Fruit fly (Drosophila melanogaster) whole organism, embryonic: ENCODE results near the gene Orct2.
A peak's percentile ranks its signal among the peaks of the same experiment; 100 is the strongest.

ENCODE experiments used
- Atf3 ChIP-seq: fragments of 200-800 bp; sonication (Bioruptor generic); optimal IDR thresholded peaks from 3 replicates; lab custom pipeline; 2016; ENCODE audit warnings: missing biosample characterization, missing genetic modification characterization
- Awh ChIP-seq: fragments of 200-800 bp; sonication (Bioruptor generic); IDR thresholded peaks from 2 replicates; pipeline ENCODE4, ENCODE4 v1.3.6; 2022; ENCODE audit warnings: missing biosample characterization, missing genetic modification characterization
- CG10462 ChIP-seq: fragments of 200-800 bp; sonication (Bioruptor generic); optimal IDR thresholded peaks from 2 replicates; lab custom pipeline; 2016; ENCODE audit warnings: missing biosample characterization, missing genetic modification characterization
- CG10543 ChIP-seq: fragments of 200-800 bp; sonication (Bioruptor generic); optimal IDR thresholded peaks from 3 replicates; lab custom pipeline; 2017; ENCODE audit warnings: missing biosample characterization, mild to moderate bottlenecking, missing genetic modification characterization, moderate library complexity
- CG12769 ChIP-seq: fragments of 200-800 bp; sonication (Bioruptor generic); optimal IDR thresholded peaks from 2 replicates; lab custom pipeline; 2019; ENCODE audit warnings: missing biosample characterization, mild to moderate bottlenecking, missing genetic modification characterization, moderate library complexity
- CG13624 ChIP-seq: fragments of 200-800 bp; sonication (Bioruptor generic); optimal IDR thresholded peaks from 2 replicates; lab custom pipeline; 2016; ENCODE audit warnings: missing biosample characterization, missing genetic modification characterization
- CG16779 ChIP-seq: fragments of 200-800 bp; sonication (Bioruptor generic); IDR thresholded peaks from 2 replicates; pipeline ENCODE4 v1.3.6; 2022; ENCODE audit warnings: missing biosample characterization, missing genetic modification characterization
- CG18599 ChIP-seq: fragments of 200-800 bp; sonication (Bioruptor generic); optimal IDR thresholded peaks from 3 replicates; lab custom pipeline; 2017; ENCODE audit warnings: missing biosample characterization, missing genetic modification characterization, mild to moderate bottlenecking, moderate library complexity, missing genetic modification reagents
- CG2199 ChIP-seq: fragments of 200-800 bp; sonication (Bioruptor generic); IDR thresholded peaks from 3 replicates; pipeline ENCODE4 v1.3.6; 2022; ENCODE audit warnings: missing biosample characterization, missing genetic modification characterization
- CG3065 ChIP-seq: fragments of 200-800 bp; sonication (Bioruptor generic); optimal IDR thresholded peaks from 2 replicates; lab custom pipeline; 2016; ENCODE audit warnings: missing biosample characterization, missing genetic modification characterization
- CG34224 ChIP-seq: fragments of 200-800 bp; sonication (Bioruptor generic); IDR thresholded peaks from 3 replicates; pipeline ENCODE4 v1.3.6; 2022; ENCODE audit warnings: missing biosample characterization, missing genetic modification characterization; ENCODE audit not compliant: partially characterized antibody
- CG34422 ChIP-seq: fragments of 200-800 bp; sonication (Bioruptor generic); IDR thresholded peaks from 3 replicates; pipeline ENCODE4 v1.3.6; 2022; ENCODE audit warnings: missing biosample characterization, missing genetic modification characterization
- CG4328 ChIP-seq: fragments of 200-800 bp; sonication (Bioruptor generic); optimal IDR thresholded peaks from 3 replicates; lab custom pipeline; 2017; ENCODE audit warnings: missing biosample characterization, missing genetic modification reagents, missing genetic modification characterization
- CG5245 ChIP-seq: fragments of 200-800 bp; sonication (Bioruptor generic); optimal IDR thresholded peaks from 3 replicates; lab custom pipeline; 2016; ENCODE audit warnings: missing biosample characterization, missing genetic modification characterization
- CG6175 ChIP-seq: fragments of 200-800 bp; sonication (Bioruptor generic); IDR thresholded peaks from 3 replicates; pipeline ENCODE4 v1.3.6; 2022; ENCODE audit warnings: missing biosample characterization, missing genetic modification characterization
- CG6765 ChIP-seq: fragments of 200-800 bp; sonication (Bioruptor generic); optimal IDR thresholded peaks from 3 replicates; lab custom pipeline; 2017; ENCODE audit warnings: missing biosample characterization, mild to moderate bottlenecking, missing genetic modification characterization
- CG7839 ChIP-seq: fragments of 200-800 bp; sonication (Bioruptor generic); optimal IDR thresholded peaks from 3 replicates; lab custom pipeline; 2018; ENCODE audit warnings: missing biosample characterization, mild to moderate bottlenecking, missing genetic modification characterization, moderate library complexity
- CG8290 ChIP-seq, 3 experiments: fragments of 200-800 bp; sonication (Bioruptor generic); optimal IDR thresholded peaks; 2 replicates each; lab custom pipeline; 2016 to 2019; ENCODE audit warnings: missing biosample characterization in 3 of 3, missing genetic modification characterization in 3 of 3, mild to moderate bottlenecking in 2 of 3, moderate library complexity in 1 of 3
- CrebB ChIP-seq: fragments of 200-800 bp; sonication (Bioruptor generic); optimal IDR thresholded peaks from 3 replicates; lab custom pipeline; 2018; ENCODE audit warnings: missing biosample characterization, mild to moderate bottlenecking, missing genetic modification characterization
- Deaf1 ChIP-seq: fragments of 200-800 bp; optimal IDR thresholded peaks from 3 replicates; lab custom pipeline; 2019; ENCODE audit warnings: missing biosample characterization, mild to moderate bottlenecking, missing genetic modification characterization, moderate library complexity
- Dek ChIP-seq: fragments of 200-800 bp; sonication (Bioruptor generic); optimal IDR thresholded peaks from 3 replicates; lab custom pipeline; 2019; ENCODE audit warnings: missing biosample characterization, mild to moderate bottlenecking, missing genetic modification characterization, moderate library complexity
- HHEX ChIP-seq: fragments of 200-800 bp; sonication (Bioruptor generic); optimal IDR thresholded peaks from 3 replicates; lab custom pipeline; 2017; ENCODE audit warnings: missing biosample characterization, mild to moderate bottlenecking, missing genetic modification characterization, missing genetic modification reagents
- HLHmδ ChIP-seq: fragments of 200-800 bp; sonication (Bioruptor generic); optimal IDR thresholded peaks from 2 replicates; lab custom pipeline; 2018; ENCODE audit warnings: missing biosample characterization, mild to moderate bottlenecking, missing genetic modification characterization, moderate library complexity
- HmgD ChIP-seq: fragments of 200-800 bp; sonication (Bioruptor generic); optimal IDR thresholded peaks from 3 replicates; lab custom pipeline; 2016; ENCODE audit warnings: missing biosample characterization, missing genetic modification characterization
- Med ChIP-seq: fragments of 200-800 bp; sonication (Bioruptor generic); peaks from one replicate; lab custom pipeline; 2016; ENCODE audit warnings: missing biosample characterization, missing genetic modification characterization, mild to moderate bottlenecking, inconsistent platforms, moderate library complexity
- Ptx1 ChIP-seq: fragments of 200-800 bp; sonication (Bioruptor generic); IDR thresholded peaks from 2 replicates; pipeline ENCODE4 v1.3.6; 2022; ENCODE audit warnings: missing biosample characterization, missing genetic modification characterization
- Six4 ChIP-seq: fragments of 200-800 bp; sonication (Bioruptor generic); optimal IDR thresholded peaks from 2 replicates; lab custom pipeline; 2016; ENCODE audit warnings: missing biosample characterization, missing genetic modification characterization
- Sox102F ChIP-seq: fragments of 200-800 bp; sonication (Bioruptor generic); optimal IDR thresholded peaks from 2 replicates; lab custom pipeline; 2018; ENCODE audit warnings: missing biosample characterization, mild to moderate bottlenecking, missing genetic modification characterization, moderate library complexity
- Usf ChIP-seq: fragments of 200-800 bp; sonication (Bioruptor generic); optimal IDR thresholded peaks from 2 replicates; lab custom pipeline; 2017; ENCODE audit warnings: missing genotype, missing biosample characterization, missing genetic modification characterization
- bcd ChIP-seq: fragments of 200-800 bp; sonication (Bioruptor generic); optimal IDR thresholded peaks from 2 replicates; lab custom pipeline; 2017; ENCODE audit warnings: missing biosample characterization, mild to moderate bottlenecking, missing genetic modification characterization
- chinmo ChIP-seq: fragments of 200-800 bp; sonication (Bioruptor generic); IDR thresholded peaks from 4 replicates; pipeline ENCODE4 v1.3.6; 2022; ENCODE audit warnings: missing biosample characterization, missing genetic modification characterization; ENCODE audit not compliant: partially characterized antibody
- corto ChIP-seq: fragments of 200-800 bp; sonication (Bioruptor generic); optimal IDR thresholded peaks from 2 replicates; lab custom pipeline; 2016; ENCODE audit warnings: missing biosample characterization, mild to moderate bottlenecking, missing genetic modification characterization, moderate library complexity
- grn ChIP-seq: fragments of 200-800 bp; sonication (Bioruptor generic); optimal IDR thresholded peaks from 3 replicates; lab custom pipeline; 2017; ENCODE audit warnings: missing biosample characterization, missing genetic modification characterization
- inv ChIP-seq: fragments of 200-800 bp; sonication (Bioruptor generic); IDR thresholded peaks from 2 replicates; pipeline ENCODE4 v1.3.6; 2022; ENCODE audit warnings: missing biosample characterization, missing genetic modification characterization; ENCODE audit not compliant: partially characterized antibody
- kni ChIP-seq: fragments of 200-800 bp; sonication (Bioruptor generic); optimal IDR thresholded peaks from 3 replicates; lab custom pipeline; 2017; ENCODE audit warnings: mild to moderate bottlenecking, missing biosample characterization, missing genetic modification reagents, missing genetic modification characterization
- lmd ChIP-seq: fragments of 200-800 bp; sonication (Bioruptor generic); IDR thresholded peaks from 2 replicates; pipeline ENCODE4 v1.3.6; 2022; ENCODE audit warnings: missing biosample characterization, missing genetic modification characterization
- pros ChIP-seq: fragments of 200-800 bp; sonication (Bioruptor generic); optimal IDR thresholded peaks from 3 replicates; lab custom pipeline; 2019; ENCODE audit warnings: missing biosample characterization, mild to moderate bottlenecking, missing genetic modification characterization, moderate library complexity
- sc ChIP-seq, 3 experiments: fragments of >200 bp in 2 of 3; fragments of 200-800 bp in 1 of 3; sonication (Bioruptor generic) in 1 of 3; optimal IDR thresholded peaks; 2 replicates in 2 of 3; 3 replicates in 1 of 3; lab custom pipeline; 2017; ENCODE audit warnings: mild to moderate bottlenecking in 1 of 3, missing biosample characterization in 1 of 3, missing genetic modification characterization in 1 of 3, missing genetic modification reagents in 1 of 3
- sima ChIP-seq: fragments of 200-800 bp; sonication (Bioruptor generic); optimal IDR thresholded peaks from 2 replicates; lab custom pipeline; 2016; ENCODE audit warnings: missing biosample characterization, missing genetic modification characterization
- tna ChIP-seq: fragments of 200-800 bp; sonication (Bioruptor generic); IDR thresholded peaks from 2 replicates; pipeline ENCODE4 v1.3.6; 2022; ENCODE audit warnings: missing biosample characterization, missing genetic modification characterization; ENCODE audit not compliant: partially characterized antibody
- z ChIP-seq: fragments of 200-800 bp; sonication (Bioruptor generic); IDR thresholded peaks from 3 replicates; pipeline ENCODE4 v1.3.6; 2022; ENCODE audit warnings: missing biosample characterization, missing genetic modification characterization

Gene Orct2

dm6 chr3R:24283582-24284085 is 10.8 kb downstream of the Orct2 start, which contains the start of gene CG6356 (continued):
- no peak for TF ChIP-seq Sox102F (GFP tag; lab: Kevin White, UChicago)
- no peak for TF ChIP-seq CG7839 (tag; lab: Kevin White, UChicago)
- TF ChIP-seq CG8290 (GFP tag; optimal IDR thresholded peaks at IDR 0.05; lab: Kevin White, UChicago) = no peak
- peak in 1 of 2 experiments; percentile 52 for TF ChIP-seq CG8290 (tag; optimal IDR thresholded peaks at IDR 0.05; lab: Kevin White, UChicago)
- TF ChIP-seq chinmo (GFP tag; lab: Robert Waterston, UW) = 0 out of 4 replicates have a peak, but pooled peaks have one; percentile 49
- TF ChIP-seq Med (GFP tag; lab: Kevin White, UChicago) = peak; percentile 58
- TF ChIP-seq HHEX (GFP tag; lab: Kevin White, UChicago) = no peak
- no peak for TF ChIP-seq pros (GFP tag; lab: Kevin White, UChicago)
- peak; percentile 96 for TF ChIP-seq Deaf1 (tag; lab: Kevin White, UChicago)
- no peak for TF ChIP-seq CrebB (tag; lab: Kevin White, UChicago)
- TF ChIP-seq CG16779 (GFP tag; lab: Robert Waterston, UW) = 0 out of 2 replicates have a peak, but pooled peaks have one; percentile 11
- peak; percentile 9; the same call in 1 of the 2 replicates for TF ChIP-seq lmd
- TF ChIP-seq CG10543 (GFP tag; lab: Kevin White, UChicago) = peak; percentile 87
- no peak for TF ChIP-seq CG6765 (GFP tag; lab: Kevin White, UChicago)
- no peak for TF ChIP-seq Usf
- no peak for TF ChIP-seq CG10462 (GFP tag; lab: Kevin White, UChicago)
- TF ChIP-seq CG34224 (GFP tag; lab: Robert Waterston, UW) = no peak
- no peak for TF ChIP-seq Six4
- no peak for TF ChIP-seq CG4328 (GFP tag; lab: Kevin White, UChicago)
- TF ChIP-seq Dek (tag; lab: Kevin White, UChicago) = no peak
- TF ChIP-seq inv = 0 out of 2 replicates have a peak, but pooled peaks have one; percentile 16
- TF ChIP-seq Ptx1 (GFP tag; lab: Robert Waterston, UW) = 0 out of 2 replicates have a peak, but pooled peaks have one; percentile 9
- TF ChIP-seq CG6175 (GFP tag; lab: Robert Waterston, UW) = 0 out of 3 replicates have a peak, but pooled peaks have one; percentile 23
- TF ChIP-seq CG12769 (tag; lab: Kevin White, UChicago) = peak; percentile 70
- no peak for TF ChIP-seq corto (GFP tag; lab: Kevin White, UChicago)
- no peak for TF ChIP-seq HmgD (GFP tag; lab: Kevin White, UChicago)
- no peak for TF ChIP-seq bcd
- TF ChIP-seq z = 0 out of 3 replicates have a peak, but pooled peaks have one; percentile 58
- TF ChIP-seq CG18599 = peak; percentile 5
- no peak for TF ChIP-seq sc (optimal IDR thresholded peaks at IDR 0.05; lab: Kevin White, UChicago)
- TF ChIP-seq sc (GFP tag; optimal IDR thresholded peaks at IDR 0.05; lab: Kevin White, UChicago) = no peak
- no peak for TF ChIP-seq Awh
- no peak for TF ChIP-seq CG3065 (GFP tag; lab: Kevin White, UChicago)
- no peak for TF ChIP-seq tna (GFP tag; lab: Robert Waterston, UW)
- TF ChIP-seq sima = no peak
- no peak for TF ChIP-seq CG5245 (GFP tag; lab: Kevin White, UChicago)
- TF ChIP-seq CG34422 = peak; percentile 64; the same call in 1 of the 3 replicates
- no peak for TF ChIP-seq Atf3
- peak; percentile 35 for TF ChIP-seq HLHmδ (GFP tag; lab: Kevin White, UChicago)
- TF ChIP-seq CG13624 (GFP tag; lab: Kevin White, UChicago) = no peak
- TF ChIP-seq kni (GFP tag; lab: Kevin White, UChicago) = peak; percentile 49
- peak; percentile 65; the same call in 1 of the 3 replicates for TF ChIP-seq CG2199 (GFP tag; lab: Robert Waterston, UW)
- no peak for TF ChIP-seq grn (GFP tag; lab: Kevin White, UChicago)
